Worm (Caenorhabditis elegans): ENCODE data around the gene hlh-31.
"Not testable (repeated sequence)": the region's sequence is repeated elsewhere in the genome, so short reads cannot be mapped to it uniquely, and the experiment has no call there.

The hlh-31 gene

DNA sequence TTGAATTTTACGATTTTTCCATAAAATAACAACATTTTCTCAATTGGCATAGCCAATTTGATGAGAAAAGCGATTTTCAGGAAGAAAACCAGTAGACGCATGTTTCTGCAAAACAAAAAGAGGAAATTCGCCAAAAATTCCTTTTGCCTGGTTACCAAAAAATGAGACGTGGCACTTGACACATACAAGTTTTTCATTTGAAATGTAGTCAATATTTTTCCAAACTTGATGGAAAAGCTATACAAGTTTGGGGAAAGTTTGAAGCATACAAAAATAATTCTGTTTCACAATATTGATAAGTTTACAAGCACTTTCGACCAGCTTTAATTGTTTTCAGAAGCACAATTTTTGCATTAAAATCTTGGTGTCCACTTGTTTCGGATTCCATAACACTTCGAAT lies 23.2 kb downstream of the hlh-31 start, which contains the start of gene clec-191:
Gene clec-191, minus strand, starts transcription at position 101 of the 400 bp plus-strand sequence.
- TF ChIP-seq nhr-21 (tag; optimal IDR thresholded peaks at IDR 0.05) = no peak
- TF ChIP-seq sem-4 (tag; optimal IDR thresholded peaks at IDR 0.05) = no peak
- TF ChIP-seq elt-1 (tag; optimal IDR thresholded peaks at IDR 0.05) = no peak
- no peak for TF ChIP-seq nhr-129 (tag; optimal IDR thresholded peaks at IDR 0.05)
- TF ChIP-seq nhr-11 (tag; optimal IDR thresholded peaks at IDR 0.05) = no peak
- TF ChIP-seq egl-27 (tag; optimal IDR thresholded peaks at IDR 0.05) = no peak
- no peak for TF ChIP-seq lin-13 (GFP tag; optimal IDR thresholded peaks at IDR 0.05)

DNA sequence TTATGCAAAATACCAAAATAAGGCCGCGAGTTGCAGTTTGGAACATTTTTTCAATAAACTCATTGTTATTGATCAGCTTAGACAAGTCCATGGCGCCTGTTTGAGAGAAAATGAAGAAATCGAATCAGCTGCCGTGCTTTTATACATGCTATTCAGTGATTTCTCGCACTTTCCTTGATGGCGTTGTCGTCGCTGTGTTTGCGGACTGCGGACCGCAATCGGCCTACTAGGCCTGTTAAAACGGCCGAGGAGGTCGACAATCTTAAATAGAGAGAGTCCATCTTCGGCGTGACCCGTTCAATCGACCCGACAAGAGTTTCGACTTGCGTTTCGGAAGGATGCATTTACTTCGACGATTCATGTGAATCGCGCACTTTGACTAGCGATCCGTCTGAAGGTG lies 33.3 kb downstream of the hlh-31 start, which contains the start of gene srz-75:
Gene srz-75, minus strand, starts transcription at position 101 of the 400 bp plus-strand sequence.
- TF ChIP-seq unc-62 (GFP tag; optimal IDR thresholded peaks at IDR 0.05) (no peak), zag-1 (tag; optimal IDR thresholded peaks at IDR 0.05) (no peak), nhr-25 (tag; optimal IDR thresholded peaks at IDR 0.05) (no peak), ZK546.5 (tag; optimal IDR thresholded peaks at IDR 0.05) (no peak)

DNA sequence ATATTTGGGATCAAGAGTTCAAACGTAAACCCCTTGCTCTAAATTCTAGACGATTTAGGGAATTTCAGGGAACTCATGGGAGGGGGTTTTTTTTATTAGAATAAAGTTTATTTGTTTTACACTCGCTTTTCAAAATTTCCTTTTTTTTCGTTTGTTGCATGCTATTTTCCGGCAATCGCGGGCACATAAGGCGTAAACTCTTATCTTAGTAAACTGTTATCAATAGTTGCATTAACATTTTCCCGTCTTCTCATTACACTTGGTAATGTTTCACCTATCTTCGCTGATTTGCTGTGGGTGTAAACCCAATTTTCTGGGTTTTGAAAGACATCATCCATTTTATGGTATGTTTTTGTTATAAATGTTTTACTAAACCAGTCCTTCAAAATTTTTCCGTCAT lies 36.5 kb downstream of the hlh-31 start:
- TF ChIP-seq ceh-16 (tag; optimal IDR thresholded peaks at IDR 0.05) = no peak
- TF ChIP-seq nhr-77 (tag; optimal IDR thresholded peaks at IDR 0.05) = no peak
- no peak for TF ChIP-seq mab-5 (tag; optimal IDR thresholded peaks at IDR 0.05)
- TF ChIP-seq lsy-2 (tag; optimal IDR thresholded peaks at IDR 0.05) = no peak
- TF ChIP-seq lin-11 (tag; optimal IDR thresholded peaks at IDR 0.05) = no peak

DNA sequence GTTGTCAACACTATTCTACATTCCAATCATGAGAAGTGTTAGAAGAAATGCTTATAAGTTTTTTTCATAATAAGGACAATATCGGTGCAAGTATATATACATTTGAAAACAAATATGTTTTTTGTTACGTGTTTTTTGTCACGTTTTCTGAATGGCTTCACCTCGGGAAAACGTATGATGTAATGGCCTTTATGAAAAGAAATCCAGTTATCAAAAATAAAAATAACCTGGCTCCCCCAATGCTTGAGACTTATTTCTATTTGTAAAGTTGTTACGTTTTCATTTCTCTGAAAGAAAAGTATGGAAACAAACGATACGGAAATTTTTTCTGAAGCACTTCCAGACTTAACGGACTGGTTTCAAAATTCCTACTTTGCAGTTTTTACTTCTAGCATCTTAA lies 41.4 kb downstream of the hlh-31 start, which contains the start of gene srz-72:
Gene srz-72, plus strand, starts transcription at position 301 of the 400 bp plus-strand sequence.
- no peak for TF ChIP-seq nhr-11 (tag; optimal IDR thresholded peaks at IDR 0.05)
- TF ChIP-seq ceh-16 (tag; optimal IDR thresholded peaks at IDR 0.05) = no peak
- no peak for TF ChIP-seq sma-3 (GFP tag; optimal IDR thresholded peaks at IDR 0.05)
- no peak for TF ChIP-seq lin-39 (tag; optimal IDR thresholded peaks at IDR 0.05)
- TF ChIP-seq ztf-4 (tag; optimal IDR thresholded peaks at IDR 0.05) = no peak
- TF ChIP-seq nhr-237 (tag; optimal IDR thresholded peaks at IDR 0.05) = no peak
- no peak for TF ChIP-seq mbf-1 (tag; optimal IDR thresholded peaks at IDR 0.05)

DNA sequence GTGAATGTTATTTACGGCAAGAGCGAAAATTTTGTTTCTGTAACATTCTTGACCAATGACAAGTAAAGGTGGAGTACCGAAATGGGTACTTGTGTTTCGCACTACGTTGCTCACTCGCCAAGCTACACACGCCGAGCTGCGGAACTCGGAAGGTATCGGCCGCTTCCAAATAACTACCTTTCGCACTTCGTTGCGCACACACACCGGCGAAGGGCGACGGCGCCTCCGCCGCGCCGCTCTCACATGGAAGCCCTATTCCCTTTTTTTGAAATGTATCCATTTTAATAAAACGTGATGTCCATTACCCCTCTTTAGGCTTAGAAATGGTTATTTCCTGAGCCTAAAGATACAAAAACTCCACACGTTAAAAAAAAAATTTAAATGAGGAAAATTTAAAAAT lies 49.5 kb downstream of the hlh-31 start:
- TF ChIP-seq aly-2 (tag; optimal IDR thresholded peaks at IDR 0.05) = no peak
- no peak for TF ChIP-seq nhr-6 (tag; optimal IDR thresholded peaks at IDR 0.05)
- TF ChIP-seq elt-3 (tag; optimal IDR thresholded peaks at IDR 0.05) = no peak
- TF ChIP-seq ceh-16 (tag; optimal IDR thresholded peaks at IDR 0.05) = no peak

DNA sequence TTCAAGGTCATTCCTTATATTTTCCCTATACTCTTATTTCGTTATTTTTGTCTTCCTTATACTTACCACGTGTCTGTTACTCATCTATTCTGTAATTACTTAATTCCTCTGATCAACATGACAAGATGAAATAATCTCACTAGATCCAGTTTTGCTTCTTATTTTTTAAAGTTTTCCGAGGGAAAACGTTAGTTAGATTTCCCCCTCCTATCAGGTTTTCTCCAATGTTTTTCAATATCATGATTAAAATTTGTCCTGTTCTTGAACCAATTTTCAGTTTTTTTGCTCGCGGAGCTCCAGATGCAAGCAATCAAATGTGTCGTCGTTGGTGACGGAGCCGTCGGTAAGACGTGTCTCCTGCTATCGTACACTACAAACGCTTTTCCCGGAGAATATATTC lies 50.5 kb downstream of the hlh-31 start, which contains the start of gene rac-2:
Gene rac-2, plus strand, starts transcription at position 301 of the 400 bp plus-strand sequence.
- not testable (repeated sequence) for TF ChIP-seq snpc-4 (tag; optimal IDR thresholded peaks at IDR 0.05); alr-1 (tag; optimal IDR thresholded peaks at IDR 0.05); unc-62 (GFP tag; optimal IDR thresholded peaks at IDR 0.05)
